Worm (Caenorhabditis elegans) whole organism, late embryonic: ENCODE data around the gene ebax-1.

Experiments
- K09A11.1 ChIP-seq: sonication (generic microtip); optimal IDR thresholded peaks from 2 replicates; lab custom pipeline; 2017; ENCODE audit warnings: antibody characterized with exemption, mild to moderate bottlenecking, missing genetic modification characterization, missing compliant biosample characterization; ENCODE audit not compliant: insufficient read depth
- T23F11.4 ChIP-seq: fragments of 200-800 bp; sonication (Bioruptor generic); optimal IDR thresholded peaks from 2 replicates; lab custom pipeline; 2018; ENCODE audit warnings: mild to moderate bottlenecking, missing genetic modification characterization, missing compliant biosample characterization
- ama-1 ChIP-seq: fragments of 150-350 bp; optimal IDR thresholded peaks from 2 replicates; lab custom pipeline; 2014
- ceh-34 ChIP-seq: sonication (generic microtip); optimal IDR thresholded peaks from 2 replicates; lab custom pipeline; 2016; ENCODE audit warnings: mild to moderate bottlenecking, missing genetic modification characterization, missing compliant biosample characterization
- dmd-4 ChIP-seq: sonication (generic microtip); optimal IDR thresholded peaks from 2 replicates; lab custom pipeline; 2016; ENCODE audit warnings: borderline replicate concordance, missing genetic modification characterization, missing compliant biosample characterization
- ets-4 ChIP-seq: sonication (generic microtip); optimal IDR thresholded peaks from 2 replicates; lab custom pipeline; 2016; ENCODE audit warnings: missing genetic modification characterization, missing compliant biosample characterization
- lim-6 ChIP-seq: sonication (generic microtip); optimal IDR thresholded peaks from 2 replicates; lab custom pipeline; 2016; ENCODE audit warnings: missing genetic modification characterization, missing compliant biosample characterization
- madf-2 ChIP-seq: sonication (generic microtip); optimal IDR thresholded peaks from 2 replicates; lab custom pipeline; 2017; ENCODE audit warnings: missing genetic modification characterization, missing compliant biosample characterization
- mec-3 ChIP-seq: sonication (generic microtip); optimal IDR thresholded peaks from 2 replicates; lab custom pipeline; 2016; ENCODE audit warnings: borderline replicate concordance, missing genetic modification characterization, missing compliant biosample characterization
- nhr-11 ChIP-seq: fragments of 150-350 bp; optimal IDR thresholded peaks from 2 replicates; lab custom pipeline; 2014; ENCODE audit warnings: missing biosample characterization, missing genetic modification characterization
- pqm-1 ChIP-seq: sonication (generic microtip); optimal IDR thresholded peaks from 2 replicates; lab custom pipeline; 2016; ENCODE audit warnings: missing genetic modification characterization, missing compliant biosample characterization

- TF ChIP-seq dmd-4 (tag; lab: Kevin White, UChicago): no peak
- no peak for TF ChIP-seq madf-2 (tag; lab: Kevin White, UChicago)
- TF ChIP-seq pqm-1 (tag; lab: Kevin White, UChicago): no peak
- TF ChIP-seq nhr-11 (tag; lab: Kevin White, UChicago): no peak
- TF ChIP-seq ets-4 (tag; lab: Kevin White, UChicago): no peak
- no peak for TF ChIP-seq ceh-34 (tag; lab: Kevin White, UChicago)
- TF ChIP-seq K09A11.1 (tag; lab: Kevin White, UChicago): no peak
- no peak for TF ChIP-seq T23F11.4 (GFP tag; lab: Kevin White, UChicago)
- no peak for TF ChIP-seq ama-1
- no peak for TF ChIP-seq mec-3
- TF ChIP-seq lim-6 (tag; lab: Kevin White, UChicago): no peak
These were observed 1.8 kb downstream of the ebax-1 start for ce11 chrIV:10288575-10288974.
